Worm (Caenorhabditis elegans): ENCODE results near the gene tmem-231.
"Not testable (repeated sequence)": the region's sequence is repeated elsewhere in the genome, so short reads cannot be mapped to it uniquely, and the experiment has no call there.

Gene tmem-231

ce11 chrIV:8380266-8380850 lies 46.2 kb upstream of the tmem-231 start:
- TF ChIP-seq ceh-30 (tag; optimal IDR thresholded peaks at IDR 0.05) (no peak), elt-2 (tag; optimal IDR thresholded peaks at IDR 0.05) (peak; percentile 87), nhr-232 (tag; optimal IDR thresholded peaks at IDR 0.05) (no peak), ttx-3 (tag; optimal IDR thresholded peaks at IDR 0.05) (no peak), hlh-15 (tag; optimal IDR thresholded peaks at IDR 0.05) (no peak)

ce11 chrIV:8382695-8383094 lies 43.9 kb upstream of the tmem-231 start, which contains the start of gene D2096.9:
D2096.9 (minus strand) TSS chrIV:8382795.
- TF ChIP-seq npax-4 (tag; optimal IDR thresholded peaks at IDR 0.05) (no peak), nfya-1 (tag; optimal IDR thresholded peaks at IDR 0.05) (no peak), hlh-6 (tag; optimal IDR thresholded peaks at IDR 0.05) (no peak), K09A11.1 (tag; optimal IDR thresholded peaks at IDR 0.05; ENCODE audit: insufficient read depth) (no peak), pros-1 (tag; optimal IDR thresholded peaks at IDR 0.05) (no peak)

- TF ChIP-seq fkh-10 (GFP tag; optimal IDR thresholded peaks at IDR 0.05): no peak
- no peak for TF ChIP-seq unc-55 (GFP tag; optimal IDR thresholded peaks at IDR 0.05)
These were observed 41.8 kb upstream of the tmem-231 start for ce11 chrIV:8384737-8385136.

ce11 chrIV:8385662-8386061 lies 40.9 kb upstream of the tmem-231 start:
- TF ChIP-seq ztf-16 (tag; optimal IDR thresholded peaks at IDR 0.05): no peak
- no peak for TF ChIP-seq pha-2 (tag; optimal IDR thresholded peaks at IDR 0.05)
- peak; percentile 45 for TF ChIP-seq unc-42 (tag; optimal IDR thresholded peaks at IDR 0.05)
- no peak for TF ChIP-seq ceh-14 (tag; optimal IDR thresholded peaks at IDR 0.05)
- no peak for TF ChIP-seq fkh-6 (tag; optimal IDR thresholded peaks at IDR 0.05)

ce11 chrIV:8389139-8389538 lies 37.4 kb upstream of the tmem-231 start, which contains the start of gene D2096.10:
D2096.10 (minus strand) TSS chrIV:8389239.
- not testable (repeated sequence) for TF ChIP-seq unc-86, hlh-8, ttx-3 (tag; optimal IDR thresholded peaks at IDR 0.05)

- TF ChIP-seq pros-1 (tag; optimal IDR thresholded peaks at IDR 0.05) (no peak), ceh-19 (GFP tag; optimal IDR thresholded peaks at IDR 0.05) (no peak), ets-4 (tag; optimal IDR thresholded peaks at IDR 0.05) (no peak), ttx-3 (tag; optimal IDR thresholded peaks at IDR 0.05) (no peak), unc-3 (GFP tag; conservative IDR thresholded peaks at IDR 0.05) (no peak), unc-3 (tag; optimal IDR thresholded peaks at IDR 0.05) (no peak), hlh-13 (GFP tag; optimal IDR thresholded peaks at IDR 0.05) (no peak), pag-3 (tag; optimal IDR thresholded peaks at IDR 0.05; ENCODE audit: borderline replicate concordance) (no peak)
These were observed 32.5 kb upstream of the tmem-231 start, which contains the start of gene D2096.11 for ce11 chrIV:8394105-8394504. D2096.11 (minus strand) TSS chrIV:8394205.

- no peak for TF ChIP-seq ceh-9 (tag; optimal IDR thresholded peaks at IDR 0.05)
- TF ChIP-seq elt-4 (tag; optimal IDR thresholded peaks at IDR 0.05): no peak
These were observed 30.2 kb upstream of the tmem-231 start, which contains the start of gene timm-17B.2 for ce11 chrIV:8396348-8396747. timm-17B.2 (plus strand) TSS chrIV:8396648.

- no peak for TF ChIP-seq hlh-13 (GFP tag; optimal IDR thresholded peaks at IDR 0.05)
- no peak for TF ChIP-seq madf-2 (tag; optimal IDR thresholded peaks at IDR 0.05)
- TF ChIP-seq ceh-24 (tag; optimal IDR thresholded peaks at IDR 0.05): no peak
- no peak for TF ChIP-seq lim-6 (tag; optimal IDR thresholded peaks at IDR 0.05)
- no peak for TF ChIP-seq ceh-34 (tag; optimal IDR thresholded peaks at IDR 0.05)
- no peak for TF ChIP-seq che-1 (tag; optimal IDR thresholded peaks at IDR 0.05)
- TF ChIP-seq pax-1 (tag; optimal IDR thresholded peaks at IDR 0.05): no peak
- TF ChIP-seq hlh-30 (tag; optimal IDR thresholded peaks at IDR 0.05; ENCODE audit: insufficient read depth): no peak
- no peak for TF ChIP-seq K09A11.1 (tag; optimal IDR thresholded peaks at IDR 0.05; ENCODE audit: insufficient read depth)
- no peak for TF ChIP-seq pha-2 (tag; optimal IDR thresholded peaks at IDR 0.05)
- TF ChIP-seq pros-1 (tag; optimal IDR thresholded peaks at IDR 0.05): no peak
These were observed 28.8 kb upstream of the tmem-231 start for ce11 chrIV:8397814-8398213.

Data from whole organism, late embryonic.